Worm (Caenorhabditis elegans): ENCODE results near the gene C06C6.7.

DNA sequence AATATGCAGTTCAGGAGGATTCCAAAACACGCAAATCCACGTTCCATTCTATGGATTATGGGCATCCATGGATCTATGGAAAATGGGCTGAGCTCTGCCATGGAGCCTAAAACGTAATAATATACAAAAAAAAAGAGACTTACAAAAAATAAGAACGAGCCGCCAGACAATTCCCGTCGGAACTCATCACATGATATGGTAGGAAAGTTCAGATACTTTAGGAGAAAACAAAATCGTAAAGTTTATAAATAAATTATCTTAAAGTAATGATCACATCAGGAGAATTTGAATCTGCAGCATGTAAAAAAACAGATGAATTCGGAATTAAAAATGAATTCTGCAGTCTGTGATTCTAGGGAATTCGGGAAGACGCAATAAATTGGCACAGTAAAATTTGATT, 23.7 kb downstream of the C06C6.7 start, which contains the start of gene str-232:
- no peak for TF ChIP-seq lin-15B (tag; optimal IDR thresholded peaks at IDR 0.05)
- TF ChIP-seq snpc-4 (tag; optimal IDR thresholded peaks at IDR 0.05) = no peak
- TF ChIP-seq egl-27 (tag; optimal IDR thresholded peaks at IDR 0.05) = no peak
- TF ChIP-seq ama-1 (optimal IDR thresholded peaks at IDR 0.05) = no peak
- TF ChIP-seq ZK546.5 (tag; optimal IDR thresholded peaks at IDR 0.05) = no peak
- no peak for TF ChIP-seq R02D3.7 (tag; optimal IDR thresholded peaks at IDR 0.05)
- no peak for TF ChIP-seq nhr-12 (tag; optimal IDR thresholded peaks at IDR 0.05)
- no peak for TF ChIP-seq mdl-1 (tag; optimal IDR thresholded peaks at IDR 0.05)
- no peak for TF ChIP-seq lin-39 (tag; optimal IDR thresholded peaks at IDR 0.05)
- TF ChIP-seq nhr-28 (tag; optimal IDR thresholded peaks at IDR 0.05) = no peak

Measured in whole organism, L3 larva.